Fruit fly (Drosophila melanogaster) whole organism, embryonic: ENCODE data around the gene Ubi-p63E.

Experiments
- Atf6 ChIP-seq: fragments of 200-800 bp; sonication (Bioruptor generic); IDR thresholded peaks from 2 replicates; pipeline ENCODE4 v1.3.6; 2022; ENCODE audit warnings: missing biosample characterization, missing genetic modification characterization
- CG10366 ChIP-seq: fragments of 200-800 bp; sonication (Bioruptor generic); IDR thresholded peaks from 2 replicates; pipeline ENCODE4 v1.3.6; 2022; ENCODE audit warnings: missing biosample characterization, missing genetic modification characterization
- CG11247 ChIP-seq: fragments of 200-800 bp; sonication (Bioruptor generic); IDR thresholded peaks from 2 replicates; pipeline ENCODE4 v1.3.6; 2022; ENCODE audit warnings: missing biosample characterization, missing genetic modification characterization
- CG11398 ChIP-seq: fragments of 200-800 bp; sonication (Bioruptor generic); optimal IDR thresholded peaks from 2 replicates; lab custom pipeline; 2016; ENCODE audit warnings: missing biosample characterization, missing genetic modification characterization
- CG12071 ChIP-seq: fragments of 200-800 bp; sonication (Bioruptor generic); optimal IDR thresholded peaks from 3 replicates; lab custom pipeline; 2018; ENCODE audit warnings: missing biosample characterization, mild to moderate bottlenecking, missing genetic modification characterization
- CG17186 ChIP-seq: fragments of 200-800 bp; sonication (Bioruptor generic); optimal IDR thresholded peaks from 3 replicates; lab custom pipeline; 2017; ENCODE audit warnings: missing biosample characterization, missing genetic modification reagents, missing genetic modification characterization
- CG17568 ChIP-seq: fragments of 200-800 bp; sonication (Bioruptor generic); optimal IDR thresholded peaks from 2 replicates; lab custom pipeline; 2018; ENCODE audit warnings: missing biosample characterization, mild to moderate bottlenecking, missing genetic modification characterization, moderate library complexity
- CG2202 ChIP-seq: fragments of 200-800 bp; sonication (Bioruptor generic); optimal IDR thresholded peaks from 2 replicates; lab custom pipeline; 2018; ENCODE audit warnings: missing biosample characterization, mild to moderate bottlenecking, missing genetic modification characterization
- CG2889 ChIP-seq: fragments of 200-800 bp; sonication (Bioruptor generic); IDR thresholded peaks from 3 replicates; pipeline ENCODE4 v1.3.6; 2022; ENCODE audit warnings: missing biosample characterization, missing genetic modification characterization
- CG31388 ChIP-seq: fragments of 200-800 bp; sonication (Bioruptor generic); optimal IDR thresholded peaks from 2 replicates; lab custom pipeline; 2016; ENCODE audit warnings: missing biosample characterization, missing genetic modification characterization
- CG34224 ChIP-seq: fragments of 200-800 bp; sonication (Bioruptor generic); IDR thresholded peaks from 3 replicates; pipeline ENCODE4 v1.3.6; 2022; ENCODE audit warnings: missing biosample characterization, missing genetic modification characterization; ENCODE audit not compliant: partially characterized antibody
- CG34422 ChIP-seq: fragments of 200-800 bp; sonication (Bioruptor generic); IDR thresholded peaks from 3 replicates; pipeline ENCODE4 v1.3.6; 2022; ENCODE audit warnings: missing biosample characterization, missing genetic modification characterization
- CG3995 ChIP-seq: fragments of 200-800 bp; sonication (Bioruptor generic); optimal IDR thresholded peaks from 3 replicates; lab custom pipeline; 2016; ENCODE audit warnings: missing biosample characterization, missing genetic modification characterization
- CG4820 ChIP-seq: fragments of 200-800 bp; sonication (Bioruptor generic); optimal IDR thresholded peaks from 3 replicates; lab custom pipeline; 2016; ENCODE audit warnings: missing biosample characterization, missing genetic modification characterization
- CG6254 ChIP-seq: fragments of 200-800 bp; sonication (Bioruptor generic); optimal IDR thresholded peaks from 3 replicates; lab custom pipeline; 2017; ENCODE audit warnings: mild to moderate bottlenecking, missing biosample characterization, missing genetic modification reagents, missing genetic modification characterization
- CG6272 ChIP-seq: fragments of 200-800 bp; sonication (Bioruptor generic); IDR thresholded peaks from 2 replicates; pipeline ENCODE4 v1.3.6; 2022; ENCODE audit warnings: missing biosample characterization, missing genetic modification characterization
- CG7987 ChIP-seq: fragments of 200-800 bp; sonication (Bioruptor generic); optimal IDR thresholded peaks from 2 replicates; lab custom pipeline; 2018; ENCODE audit warnings: missing biosample characterization, mild to moderate bottlenecking, missing genetic modification characterization, moderate library complexity
- D19A ChIP-seq: fragments of 200-800 bp; optimal IDR thresholded peaks from 3 replicates; lab custom pipeline; 2019; ENCODE audit warnings: missing biosample characterization, mild to moderate bottlenecking, missing genetic modification characterization, moderate library complexity
- Dad ChIP-seq: fragments of 200-800 bp; sonication (Bioruptor generic); optimal IDR thresholded peaks from 3 replicates; lab custom pipeline; 2016; ENCODE audit warnings: missing biosample characterization, missing genetic modification characterization
- Deaf1 ChIP-seq: fragments of 200-800 bp; optimal IDR thresholded peaks from 3 replicates; lab custom pipeline; 2019; ENCODE audit warnings: missing biosample characterization, mild to moderate bottlenecking, missing genetic modification characterization, moderate library complexity
- Dfd ChIP-seq, 2 experiments: fragments of >200 bp; optimal IDR thresholded peaks; 2 replicates each; lab custom pipeline; 2017; ENCODE audit warnings: missing biosample characterization in 2 of 2, missing genetic modification characterization in 2 of 2
- Eip74EF ChIP-seq, 2 experiments: fragments of 200-800 bp in 1 of 2; fragments of >200 bp in 1 of 2; sonication (Bioruptor generic) in 1 of 2; optimal IDR thresholded peaks; 2 replicates each; lab custom pipeline; 2017 to 2019; ENCODE audit warnings: missing biosample characterization in 2 of 2, missing genetic modification characterization in 2 of 2, mild to moderate bottlenecking in 1 of 2, moderate library complexity in 1 of 2
- Fer2 ChIP-seq: fragments of 200-800 bp; sonication (Bioruptor generic); optimal IDR thresholded peaks from 2 replicates; lab custom pipeline; 2018; ENCODE audit warnings: missing biosample characterization, mild to moderate bottlenecking, missing genetic modification characterization, moderate library complexity
- Fer3 ChIP-seq: fragments of 200-800 bp; sonication (Bioruptor generic); optimal IDR thresholded peaks from 2 replicates; lab custom pipeline; 2018; ENCODE audit warnings: missing biosample characterization, mild to moderate bottlenecking, missing genetic modification characterization, moderate library complexity
- HLH3B ChIP-seq: fragments of 200-800 bp; sonication (Bioruptor generic); IDR thresholded peaks from 2 replicates; pipeline ENCODE4 v1.3.6; 2022; ENCODE audit warnings: missing biosample characterization, missing genetic modification characterization
- HLH54F ChIP-seq: fragments of 200-800 bp; sonication (Bioruptor generic); optimal IDR thresholded peaks from 3 replicates; lab custom pipeline; 2016; ENCODE audit warnings: missing biosample characterization, missing genetic modification characterization
- Hr51 ChIP-seq, 2 experiments: fragments of 200-800 bp; sonication (Bioruptor generic); optimal IDR thresholded peaks; 2 replicates in 1 of 2; 3 replicates in 1 of 2; lab custom pipeline; 2016 to 2018; ENCODE audit warnings: missing biosample characterization in 2 of 2, missing genetic modification characterization in 2 of 2, mild to moderate bottlenecking in 1 of 2, moderate library complexity in 1 of 2
- Hr78 ChIP-seq, 2 experiments: fragments of 200-800 bp in 1 of 2; fragments of >200 bp in 1 of 2; sonication (Bioruptor generic) in 1 of 2; optimal IDR thresholded peaks; 2 replicates each; lab custom pipeline; 2017 to 2019; ENCODE audit warnings: missing biosample characterization in 2 of 2, missing genetic modification characterization in 2 of 2, mild to moderate bottlenecking in 1 of 2, moderate library complexity in 1 of 2
- Lhr ChIP-seq: fragments of 200-800 bp; sonication (Bioruptor generic); optimal IDR thresholded peaks from 3 replicates; lab custom pipeline; 2017; ENCODE audit warnings: mild to moderate bottlenecking, missing biosample characterization, missing genetic modification reagents, missing genetic modification characterization
- Lim3 ChIP-seq: fragments of 200-800 bp; sonication (Bioruptor generic); IDR thresholded peaks from 2 replicates; pipeline ENCODE4 v1.3.6; 2022; ENCODE audit warnings: missing biosample characterization, missing genetic modification characterization
- Mad ChIP-seq: fragments of 200-800 bp; sonication (Bioruptor generic); optimal IDR thresholded peaks from 2 replicates; lab custom pipeline; 2016; ENCODE audit warnings: missing biosample characterization, missing genetic modification characterization
- Poxn ChIP-seq: fragments of 200-800 bp; sonication (Bioruptor generic); IDR thresholded peaks from 2 replicates; pipeline ENCODE4 v1.3.6; 2022; ENCODE audit warnings: missing biosample characterization, missing genetic modification characterization
- Sox100B ChIP-seq: fragments of 200-800 bp; sonication (Bioruptor generic); optimal IDR thresholded peaks from 3 replicates; lab custom pipeline; 2018; ENCODE audit warnings: missing biosample characterization, mild to moderate bottlenecking, missing genetic modification characterization
- TFAM ChIP-seq: fragments of 200-800 bp; sonication (Bioruptor generic); optimal IDR thresholded peaks from 2 replicates; lab custom pipeline; 2017; ENCODE audit warnings: missing biosample characterization, missing genetic modification characterization, inconsistent platforms
- abd-A ChIP-seq: fragments of 200-800 bp; sonication (Bioruptor generic); optimal IDR thresholded peaks from 3 replicates; lab custom pipeline; 2019; ENCODE audit warnings: missing biosample characterization, mild to moderate bottlenecking, missing genetic modification characterization, moderate library complexity
- amos ChIP-seq: fragments of 200-800 bp; sonication (Bioruptor generic); IDR thresholded peaks from 2 replicates; pipeline ENCODE4 v1.3.6; 2022; ENCODE audit warnings: missing biosample characterization, missing genetic modification characterization; ENCODE audit not compliant: partially characterized antibody
- cad ChIP-seq: fragments of >200 bp; optimal IDR thresholded peaks from 2 replicates; lab custom pipeline; 2017; ENCODE audit warnings: missing biosample characterization, missing genetic modification characterization
- chm ChIP-seq: fragments of 200-800 bp; sonication (Bioruptor generic); IDR thresholded peaks from 2 replicates; pipeline ENCODE4 v1.3.6; 2022; ENCODE audit warnings: missing biosample characterization, missing genetic modification characterization
- crp ChIP-seq, 2 experiments: fragments of 200-800 bp; sonication (Bioruptor generic); optimal IDR thresholded peaks; 2 replicates in 1 of 2; 3 replicates in 1 of 2; lab custom pipeline; 2017; ENCODE audit warnings: missing biosample characterization in 2 of 2, missing genetic modification characterization in 2 of 2, mild to moderate bottlenecking in 1 of 2, moderate library complexity in 1 of 2
- disco-r ChIP-seq: fragments of 200-800 bp; sonication (Bioruptor generic); optimal IDR thresholded peaks from 2 replicates; lab custom pipeline; 2016; ENCODE audit warnings: missing biosample characterization, missing genetic modification characterization
- fd96Cb ChIP-seq: fragments of 200-800 bp; sonication (Bioruptor generic); optimal IDR thresholded peaks from 2 replicates; lab custom pipeline; 2018; ENCODE audit warnings: missing biosample characterization, mild to moderate bottlenecking, missing genetic modification characterization, moderate library complexity
- hkb ChIP-seq, 2 experiments: fragments of 200-800 bp in 1 of 2; fragments of >200 bp in 1 of 2; sonication (Bioruptor generic) in 1 of 2; IDR thresholded peaks in 1 of 2; optimal IDR thresholded peaks in 1 of 2; 2 replicates each; pipeline versions ENCODE4 v1.3.6 to Lab custom; 2017 to 2022; ENCODE audit warnings: missing biosample characterization in 1 of 2, missing genetic modification characterization in 1 of 2
- ken ChIP-seq: fragments of 200-800 bp; sonication (Bioruptor generic); IDR thresholded peaks from 3 replicates; pipeline ENCODE4 v1.3.6; 2022; ENCODE audit warnings: missing biosample characterization, missing genetic modification characterization
- lbe ChIP-seq: fragments of 200-800 bp; sonication (Bioruptor generic); optimal IDR thresholded peaks from 2 replicates; lab custom pipeline; 2016; ENCODE audit warnings: missing biosample characterization, mild to moderate bottlenecking, missing genetic modification characterization
- odd ChIP-seq: fragments of 200-800 bp; sonication (Bioruptor generic); optimal IDR thresholded peaks from 2 replicates; lab custom pipeline; 2017; ENCODE audit warnings: missing biosample characterization, mild to moderate bottlenecking, missing genetic modification characterization
- peb ChIP-seq: fragments of 200-800 bp; sonication (Bioruptor generic); IDR thresholded peaks from 2 replicates; pipeline ENCODE4 v1.3.6; 2022; ENCODE audit warnings: missing biosample characterization, missing genetic modification characterization
- salm ChIP-seq: fragments of 200-800 bp; sonication (Bioruptor generic); optimal IDR thresholded peaks from 2 replicates; lab custom pipeline; 2018; ENCODE audit warnings: missing biosample characterization, mild to moderate bottlenecking, missing genetic modification characterization
- sqz ChIP-seq: fragments of 200-800 bp; sonication (Bioruptor generic); optimal IDR thresholded peaks from 3 replicates; lab custom pipeline; 2018; ENCODE audit warnings: missing biosample characterization, mild to moderate bottlenecking, missing genetic modification characterization
- unc-4 ChIP-seq: fragments of 200-800 bp; sonication (Bioruptor generic); IDR thresholded peaks from 2 replicates; pipeline ENCODE4 v1.3.6; 2022; ENCODE audit warnings: missing biosample characterization, missing genetic modification characterization; ENCODE audit not compliant: partially characterized antibody
- wdn ChIP-seq: fragments of 200-800 bp; sonication (Bioruptor generic); IDR thresholded peaks from 2 replicates; pipeline ENCODE4 v1.3.6; 2022; ENCODE audit warnings: missing biosample characterization, missing genetic modification characterization

The Ubi-p63E gene

dm6 chr3L:3851847-3852246 lies 51.1 kb downstream of the Ubi-p63E start (continued):
- TF ChIP-seq CG2889 (GFP tag; lab: Robert Waterston, UW) (no peak), CG12071 (GFP tag; lab: Kevin White, UChicago) (no peak), Sox100B (GFP tag; lab: Kevin White, UChicago) (peak; percentile 7), CG34224 (GFP tag; lab: Robert Waterston, UW) (no peak), Lhr (no peak), Dfd (GFP tag; optimal IDR thresholded peaks at IDR 0.05; lab: Kevin White, UChicago) (no peak), Lim3 (GFP tag; lab: Robert Waterston, UW) (no peak), salm (tag; lab: Kevin White, UChicago) (no peak), amos (GFP tag; lab: Robert Waterston, UW) (no peak), fd96Cb (tag; lab: Kevin White, UChicago) (peak; percentile 32), peb (no peak), HLH3B (peak; percentile 30; the same call in 1 of the 2 replicates), Atf6 (GFP tag; lab: Robert Waterston, UW) (no peak), HLH54F (no peak), Eip74EF (GFP tag; optimal IDR thresholded peaks at IDR 0.05; lab: Kevin White, UChicago) (no peak), CG6254 (peak; percentile 42), Fer2 (tag; lab: Kevin White, UChicago) (no peak), CG11398 (GFP tag; lab: Kevin White, UChicago) (no peak), CG7987 (GFP tag; lab: Kevin White, UChicago) (no peak), CG31388 (GFP tag; lab: Kevin White, UChicago) (no peak), TFAM (GFP tag; lab: Kevin White, UChicago) (no peak), unc-4 (GFP tag; lab: Robert Waterston, UW) (no peak), CG10366 (peak; percentile 30; the same call in 1 of the 2 replicates), abd-A (no peak), D19A (tag; lab: Kevin White, UChicago) (peak; percentile 42), hkb (optimal IDR thresholded peaks at IDR 0.05; lab: Kevin White, UChicago) (no peak), hkb (GFP tag; IDR thresholded peaks at IDR 0.05; lab: Robert Waterston, UW) (0 out of 2 replicates have a peak, but pooled peaks have one; percentile 9), Deaf1 (tag; lab: Kevin White, UChicago) (no peak), lbe (GFP tag; lab: Kevin White, UChicago) (no peak), CG4820 (GFP tag; lab: Kevin White, UChicago) (peak; percentile 34), disco-r (GFP tag; lab: Kevin White, UChicago) (no peak), Mad (no peak), crp (GFP tag; optimal IDR thresholded peaks at IDR 0.05; lab: Kevin White, UChicago) (no peak), CG17568 (GFP tag; lab: Kevin White, UChicago) (no peak), CG11247 (GFP tag; lab: Robert Waterston, UW) (0 out of 2 replicates have a peak, but pooled peaks have one; percentile 28), Dad (no peak), chm (GFP tag; lab: Robert Waterston, UW) (no peak), ken (no peak), Hr78 (GFP tag; optimal IDR thresholded peaks at IDR 0.05; lab: Kevin White, UChicago) (no peak), CG6272 (no peak), wdn (no peak), CG34422 (GFP tag; lab: Robert Waterston, UW) (no peak), odd (GFP tag; lab: Kevin White, UChicago) (no peak), sqz (GFP tag; lab: Kevin White, UChicago) (no peak), Poxn (GFP tag; lab: Robert Waterston, UW) (no peak), Hr51 (GFP tag; optimal IDR thresholded peaks at IDR 0.05; lab: Kevin White, UChicago) (no peak), CG17186 (GFP tag; lab: Kevin White, UChicago) (no peak), cad (no peak), Fer3 (tag; lab: Kevin White, UChicago) (no peak), CG3995 (GFP tag; lab: Kevin White, UChicago) (no peak), CG2202 (tag; lab: Kevin White, UChicago) (no peak)
